Worm (Caenorhabditis elegans): ENCODE data around the gene ZK662.5.

DNA sequence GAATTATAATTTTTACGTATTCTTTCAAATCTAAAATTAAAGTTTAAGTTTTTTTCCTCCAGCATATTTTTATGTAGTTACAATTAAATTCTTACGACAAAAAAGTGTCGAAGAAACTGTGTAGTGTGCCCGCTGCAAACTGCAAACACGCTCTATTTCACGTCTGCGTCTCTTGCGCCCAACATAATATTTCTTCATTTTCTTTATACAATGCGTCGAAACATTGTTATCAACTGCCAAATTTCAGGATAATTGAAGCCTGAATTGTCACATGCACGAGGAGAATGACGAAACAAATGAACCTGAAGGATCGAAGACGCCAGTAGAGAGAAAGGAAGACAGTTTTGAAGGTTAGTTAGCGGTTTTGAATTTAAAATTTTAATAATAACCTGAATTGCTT lies 32.2 kb upstream of the ZK662.5 start, which contains the start of gene C03H12.1:
- peak; percentile 24 for TF ChIP-seq gmeb-1 (tag; optimal IDR thresholded peaks at IDR 0.05)
- no peak for TF ChIP-seq ztf-1 (GFP tag; conservative IDR thresholded peaks at IDR 0.05)
- no peak for TF ChIP-seq aly-2 (tag; optimal IDR thresholded peaks at IDR 0.05)
- no peak for TF ChIP-seq egl-27 (tag; optimal IDR thresholded peaks at IDR 0.05)
- no peak for TF ChIP-seq ztf-4 (tag; optimal IDR thresholded peaks at IDR 0.05)
- no peak for TF ChIP-seq ZK546.5 (tag; optimal IDR thresholded peaks at IDR 0.05)
- TF ChIP-seq ztf-11 (tag; optimal IDR thresholded peaks at IDR 0.05): no peak
- TF ChIP-seq unc-39 (tag; optimal IDR thresholded peaks at IDR 0.05): no peak
- TF ChIP-seq nhr-11 (tag; optimal IDR thresholded peaks at IDR 0.05): no peak
- no peak for TF ChIP-seq mdl-1 (tag; optimal IDR thresholded peaks at IDR 0.05)
- TF ChIP-seq fos-1 (tag; optimal IDR thresholded peaks at IDR 0.05): peak; percentile 39
- no peak for TF ChIP-seq alr-1 (tag; optimal IDR thresholded peaks at IDR 0.05)
